Fruit fly (Drosophila melanogaster): ENCODE data around the gene CG5693.

CG5693 gene

dm6 chr2L:18006327-18006726 lies at the start of gene CG5693:
Gene CG5693, plus strand, starts transcription at chr2L:18006627.
- TF ChIP-seq noc (tag; optimal IDR thresholded peaks at IDR 0.05) = no peak

DNA sequence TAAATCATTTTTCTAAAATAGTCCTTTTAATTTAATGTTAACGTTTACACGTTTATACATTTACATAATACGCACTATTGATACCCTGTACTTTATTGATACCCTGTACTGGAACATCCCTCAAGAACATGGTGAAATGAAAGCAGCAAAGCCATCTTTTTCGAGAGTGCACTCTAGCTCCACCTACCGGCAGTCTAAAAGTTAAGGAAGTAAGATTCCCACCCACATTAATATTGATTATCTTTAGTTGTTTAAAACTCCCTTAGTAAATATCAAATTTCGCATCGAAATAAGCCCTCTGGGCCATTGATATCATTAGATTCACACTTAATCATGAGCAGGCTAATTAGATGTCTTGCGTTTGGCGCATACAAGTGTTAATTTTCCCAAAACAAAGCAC lies 48.1 kb upstream of the CG5693 start:
- no peak for TF ChIP-seq noc (tag; optimal IDR thresholded peaks at IDR 0.05)

- TF ChIP-seq noc (tag; optimal IDR thresholded peaks at IDR 0.05) = no peak
Observed at dm6 chr2L:17960214-17960613, 46.2 kb upstream of the CG5693 start.

DNA sequence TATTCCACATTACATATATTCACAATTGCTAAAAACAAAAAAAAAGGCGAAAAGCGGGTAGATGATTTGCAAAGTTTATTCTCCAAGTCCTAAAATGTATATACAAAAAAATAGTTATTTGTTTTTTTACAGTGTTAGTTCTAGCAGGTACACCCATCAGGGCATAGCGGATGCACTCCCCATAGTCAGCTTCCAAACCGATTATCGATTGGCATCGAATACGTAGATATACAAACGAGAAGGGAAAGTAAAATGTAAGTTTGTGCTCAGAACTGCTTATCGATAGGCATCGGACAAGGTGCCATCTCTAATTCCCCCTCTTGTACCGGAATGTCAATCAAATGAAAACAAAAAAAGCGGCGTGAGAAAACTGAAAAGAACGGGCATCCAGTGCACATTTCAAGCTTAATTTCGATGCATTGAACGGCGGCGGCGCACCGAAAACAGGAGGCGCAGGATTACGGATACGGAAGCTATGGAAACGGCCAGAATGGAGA lies 43.3 kb upstream of the CG5693 start, which contains the start of gene CG5674:
TSS of gene CG5674 (plus strand) at position 309 of the 497 bp plus-strand sequence.
- no peak for TF ChIP-seq noc (tag; optimal IDR thresholded peaks at IDR 0.05)

- no peak for TF ChIP-seq noc (tag; optimal IDR thresholded peaks at IDR 0.05)
Observed at dm6 chr2L:17963710-17964109, 42.7 kb upstream of the CG5693 start.

dm6 chr2L:17972999-17973398 lies 33.4 kb upstream of the CG5693 start:
- TF ChIP-seq noc (tag; optimal IDR thresholded peaks at IDR 0.05) = no peak

DNA sequence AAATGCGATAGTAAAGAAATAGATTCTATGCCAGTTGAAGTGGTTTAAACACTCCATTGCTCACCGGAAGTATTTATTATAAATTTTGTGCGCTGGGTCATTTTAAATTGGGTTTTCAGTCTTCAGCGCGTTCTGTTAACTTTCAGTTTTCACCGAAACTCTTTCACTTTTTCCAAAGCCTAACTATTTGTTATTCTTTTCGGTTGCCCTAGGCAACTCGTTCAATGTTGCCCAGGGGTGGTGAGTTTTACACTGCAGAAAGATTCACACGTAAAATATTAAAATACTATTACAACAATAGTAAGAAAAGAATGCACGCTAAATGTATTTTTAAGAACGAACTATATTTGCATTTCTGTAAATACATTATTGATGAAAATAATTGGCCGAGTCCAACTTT lies 24.1 kb upstream of the CG5693 start, which contains the start of gene btv:
TSS of gene btv (minus strand) at position 101 of the 400 bp plus-strand sequence.
- no peak for TF ChIP-seq noc (tag; optimal IDR thresholded peaks at IDR 0.05)

DNA sequence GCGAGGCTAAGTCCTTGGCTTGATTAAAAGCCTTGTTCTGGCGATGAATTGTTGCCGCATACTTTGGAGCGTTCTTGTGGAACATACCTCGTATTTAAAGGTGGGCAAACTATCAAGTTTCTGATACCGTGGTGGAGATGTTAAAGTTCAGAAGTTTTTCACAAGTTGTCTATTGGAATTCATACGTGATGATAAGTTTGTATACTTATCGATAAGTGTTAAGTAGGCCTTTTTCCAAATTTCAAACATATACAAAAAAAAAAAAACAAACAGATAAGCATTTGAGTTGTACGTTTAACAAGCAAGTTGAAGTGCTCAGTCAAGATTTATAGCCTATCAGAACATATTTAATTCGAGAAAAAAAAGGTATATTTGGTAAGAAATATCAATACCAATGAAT lies 20.3 kb upstream of the CG5693 start, which contains the start of gene CG5681:
TSS of gene CG5681 (plus strand) at position 301 of the 400 bp plus-strand sequence.
- no peak for TF ChIP-seq noc (tag; optimal IDR thresholded peaks at IDR 0.05)

DNA sequence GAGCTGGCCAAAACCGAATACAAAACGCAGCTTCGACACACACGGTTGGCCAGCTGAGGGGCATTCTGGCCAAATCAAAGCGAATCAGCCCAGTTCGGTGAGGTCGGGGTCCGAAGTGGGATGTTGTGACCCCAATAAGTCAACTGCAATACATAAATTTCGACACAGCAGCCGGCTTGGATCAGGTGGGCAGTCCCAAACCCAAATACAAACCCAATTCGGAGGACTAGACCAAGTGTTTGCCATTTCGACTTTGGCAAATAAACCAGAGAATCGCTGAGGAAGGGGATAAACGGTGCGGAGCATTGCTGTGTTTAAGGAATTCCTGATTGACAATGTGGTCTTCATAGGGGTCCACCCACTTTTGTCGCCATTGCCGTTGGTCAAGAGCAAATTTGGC lies 17.5 kb upstream of the CG5693 start:
- TF ChIP-seq noc (tag; optimal IDR thresholded peaks at IDR 0.05) = no peak

DNA sequence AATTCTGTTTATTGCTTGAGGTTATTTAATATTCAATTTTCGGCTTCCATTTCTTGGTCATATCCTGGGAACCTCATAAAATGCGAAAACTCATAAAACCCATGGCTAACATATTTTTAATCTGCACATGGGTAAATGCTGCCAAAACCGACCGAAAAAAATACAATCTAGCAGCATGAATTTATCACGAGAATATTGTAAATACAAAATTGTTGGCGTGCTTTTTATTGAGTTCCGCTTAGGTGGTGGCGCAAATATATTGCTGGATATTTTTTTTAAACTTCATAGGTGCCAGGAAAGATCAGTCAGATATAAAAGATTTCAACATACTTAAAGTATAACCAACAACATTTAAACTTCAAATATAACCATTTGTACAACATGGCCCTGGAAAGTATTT lies 16.3 kb upstream of the CG5693 start, which contains the start of gene Prosbeta5R2:
TSS of gene Prosbeta5R2 (plus strand) at position 301 of the 400 bp plus-strand sequence.
- no peak for TF ChIP-seq noc (tag; optimal IDR thresholded peaks at IDR 0.05)

DNA sequence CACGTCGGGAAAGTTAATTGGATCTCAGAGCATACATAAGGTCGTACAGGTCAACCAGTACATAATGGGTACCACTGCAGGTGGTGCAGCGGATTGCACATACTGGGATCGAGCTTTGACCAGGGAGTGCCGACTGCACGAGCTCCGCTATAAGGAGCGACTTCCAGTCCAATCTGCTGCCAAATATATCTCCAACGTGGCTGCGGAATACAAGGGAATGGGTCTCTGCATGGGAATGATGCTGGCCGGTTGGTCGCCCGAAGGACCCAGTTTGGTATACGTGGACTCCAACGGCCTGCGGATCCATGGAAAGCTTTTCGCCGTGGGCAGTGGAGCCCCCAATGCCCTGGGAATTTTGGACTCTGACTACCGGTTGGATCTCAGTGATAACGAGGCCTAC lies 15.7 kb upstream of the CG5693 start:
- TF ChIP-seq noc (tag; optimal IDR thresholded peaks at IDR 0.05) = no peak

- TF ChIP-seq noc (tag; optimal IDR thresholded peaks at IDR 0.05) = no peak
Observed at dm6 chr2L:18002149-18002548, 4.3 kb upstream of the CG5693 start.

DNA sequence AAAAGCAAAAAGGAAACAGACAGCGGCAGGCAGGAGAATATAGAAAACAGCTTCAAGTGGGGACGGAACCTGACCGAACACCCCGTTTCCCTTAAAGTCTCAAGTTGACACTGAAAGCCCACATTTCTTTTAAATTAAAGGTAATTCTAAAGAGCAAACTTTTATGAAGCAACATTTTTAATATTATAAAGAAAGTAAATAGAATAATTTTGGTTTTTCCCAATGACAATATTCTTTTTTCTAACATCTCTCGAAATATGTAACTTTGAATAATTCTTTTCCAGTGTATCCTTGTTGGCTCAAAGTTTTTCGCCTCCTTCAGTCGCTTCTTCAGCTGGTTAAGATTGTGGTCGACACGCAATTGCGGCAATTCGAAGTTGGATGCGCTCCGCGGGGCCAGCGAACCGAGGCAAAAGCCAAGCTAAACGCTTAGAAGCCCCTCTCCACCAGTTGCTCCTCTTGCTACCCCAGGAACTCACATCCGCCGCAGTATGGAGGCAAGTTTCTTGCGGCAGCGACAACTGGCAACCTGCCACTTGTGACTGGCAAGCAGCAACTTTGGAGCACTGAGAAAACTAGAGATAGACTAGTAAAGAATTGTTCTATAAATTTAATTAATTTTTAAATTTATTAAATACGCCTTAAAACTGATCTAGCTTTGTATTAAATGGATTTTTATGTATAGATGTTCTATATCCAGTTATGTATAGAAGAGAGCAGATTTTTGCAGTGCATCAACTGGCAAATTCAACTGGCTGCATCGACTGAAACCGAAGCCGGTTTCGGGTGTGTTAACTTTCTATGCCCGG lies 3.2 kb upstream of the CG5693 start:
- TF ChIP-seq noc (tag; optimal IDR thresholded peaks at IDR 0.05) = no peak

- no peak for TF ChIP-seq noc (tag; optimal IDR thresholded peaks at IDR 0.05)
Observed at dm6 chr2L:18005481-18005880, 946 bp upstream of the CG5693 start.

dm6 chr2L:18007060-18007459 lies 633 bp downstream of the CG5693 start, which contains the start of gene CG42659:
Gene CG42659, plus strand, starts transcription at chr2L:18007360.
- no peak for TF ChIP-seq noc (tag; optimal IDR thresholded peaks at IDR 0.05)

dm6 chr2L:18007635-18008034 lies 1.2 kb downstream of the CG5693 start, which contains the start of the genes CG42634 and CG42635:
Gene CG42634, plus strand, starts transcription at chr2L:18007935.
Gene CG42635, plus strand, starts transcription at chr2L:18007935.
- no peak for TF ChIP-seq noc (tag; optimal IDR thresholded peaks at IDR 0.05)

DNA sequence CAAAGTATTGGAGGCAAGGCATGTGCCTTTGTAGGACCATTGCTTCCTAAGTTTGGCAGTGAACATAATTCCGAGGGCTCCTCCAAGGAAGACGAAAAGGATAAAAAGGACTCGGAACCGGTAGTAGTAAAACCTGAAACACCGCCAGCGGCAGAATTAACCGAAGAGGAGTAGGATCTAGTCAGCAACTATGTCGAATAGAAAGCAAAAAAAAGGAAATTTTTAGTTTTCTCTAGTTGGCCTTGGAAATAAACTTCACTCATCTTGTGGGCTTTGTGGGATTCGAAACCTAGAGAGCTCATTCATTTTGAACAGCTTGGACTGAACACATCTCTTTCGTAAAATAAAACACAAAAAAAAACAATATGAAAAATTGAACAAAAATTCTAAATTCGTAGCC lies 2.2 kb downstream of the CG5693 start, which contains the start of gene CG31740:
TSS of gene CG31740 (plus strand) at position 301 of the 400 bp plus-strand sequence.
- no peak for TF ChIP-seq noc (tag; optimal IDR thresholded peaks at IDR 0.05)

All from whole organism, larva.